Fruit fly (Drosophila melanogaster): Measurements from ENCODE around the gene CG9300.

Gene CG9300

DNA sequence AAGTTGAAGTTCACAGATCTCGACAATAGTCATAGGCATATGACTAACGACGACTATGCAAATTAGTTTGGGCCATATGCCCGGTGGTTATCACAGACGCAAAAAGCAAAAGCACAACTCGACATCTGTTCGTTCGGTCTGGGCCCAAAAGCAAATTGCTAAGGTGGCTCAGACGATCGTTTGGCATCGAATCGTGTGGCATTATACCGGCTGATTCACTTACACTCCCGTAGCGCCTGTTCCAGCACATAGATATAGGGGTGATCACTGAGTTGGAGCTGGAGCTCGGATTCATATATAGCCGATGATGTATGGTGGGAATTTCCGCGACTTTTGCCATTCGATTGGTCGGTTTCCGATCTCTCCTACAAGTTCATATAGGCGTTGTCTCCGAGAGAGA is 13.9 kb downstream of the CG9300 start:
- TF ChIP-seq CG8119 (GFP tag; IDR thresholded peaks at IDR 0.05), result no peak
- TF ChIP-seq fd59A (GFP tag; optimal IDR thresholded peaks at IDR 0.05), result no peak
- no peak for TF ChIP-seq net (GFP tag; optimal IDR thresholded peaks at IDR 0.05)
- no peak for TF ChIP-seq CG7368 (GFP tag; optimal IDR thresholded peaks at IDR 0.05)

DNA sequence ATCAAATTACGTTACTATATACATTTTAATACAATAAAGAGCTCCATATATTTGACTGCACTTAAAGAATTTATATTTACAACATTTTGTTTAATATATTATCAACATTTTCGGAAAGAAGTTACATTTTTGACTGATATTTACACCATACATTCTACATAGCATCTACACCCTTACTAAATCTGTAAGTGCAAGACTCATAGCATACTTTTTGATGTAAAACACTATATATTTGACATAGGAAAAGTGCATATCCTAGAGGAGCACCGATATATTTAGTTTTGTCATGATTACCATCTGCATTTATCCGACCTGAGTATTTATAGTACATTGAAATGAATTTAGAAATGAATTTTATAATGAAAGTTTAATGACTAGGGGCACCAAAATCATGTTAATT is 16.8 kb downstream of the CG9300 start:
- TF ChIP-seq lz (GFP tag; optimal IDR thresholded peaks at IDR 0.05) (no peak), fkh (GFP tag; optimal IDR thresholded peaks at IDR 0.05) (no peak), esn (GFP tag; optimal IDR thresholded peaks at IDR 0.05) (no peak), Smox (GFP tag; optimal IDR thresholded peaks at IDR 0.05) (no peak)

- TF ChIP-seq Lpt (GFP tag; optimal IDR thresholded peaks at IDR 0.05) (no peak), CG8632 (GFP tag; optimal IDR thresholded peaks at IDR 0.05) (no peak), Hr4 (GFP tag; optimal IDR thresholded peaks at IDR 0.05) (no peak), CG11902 (GFP tag; optimal IDR thresholded peaks at IDR 0.05) (no peak), Sox14 (GFP tag; optimal IDR thresholded peaks at IDR 0.05) (no peak), CG6792 (GFP tag; optimal IDR thresholded peaks at IDR 0.05) (no peak), CG3919 (GFP tag; optimal IDR thresholded peaks at IDR 0.05) (no peak), CG8119 (GFP tag; IDR thresholded peaks at IDR 0.05) (no peak), CG11294 (GFP tag; IDR thresholded peaks at IDR 0.05) (no peak), Sox15 (GFP tag; optimal IDR thresholded peaks at IDR 0.05) (no peak), svp (GFP tag) (no peak)
Measured at dm6 chr3L:19569407-19569806, 17.2 kb downstream of the CG9300 start.

- TF ChIP-seq CG6792 (GFP tag; optimal IDR thresholded peaks at IDR 0.05) (no peak), CG10669 (GFP tag; optimal IDR thresholded peaks at IDR 0.05) (no peak), pdm3 (GFP tag; optimal IDR thresholded peaks at IDR 0.05) (no peak), vri (GFP tag; optimal IDR thresholded peaks at IDR 0.05) (no peak)
Measured at dm6 chr3L:19574452-19574851, 22.2 kb downstream of the CG9300 start.

dm6 chr3L:19575650-19576049 is 23.4 kb downstream of the CG9300 start:
- TF ChIP-seq CG8632 (GFP tag; optimal IDR thresholded peaks at IDR 0.05) (peak; percentile 29), vri (GFP tag; optimal IDR thresholded peaks at IDR 0.05) (peak; percentile 64), CG31627 (GFP tag; optimal IDR thresholded peaks at IDR 0.05) (peak; percentile 3), OdsH (GFP tag; optimal IDR thresholded peaks at IDR 0.05) (no peak), topi (GFP tag; optimal IDR thresholded peaks at IDR 0.05) (no peak), dsx (GFP tag; optimal IDR thresholded peaks at IDR 0.05; ENCODE audit: poor library complexity, severe bottlenecking) (no peak), CG6854 (GFP tag; optimal IDR thresholded peaks at IDR 0.05) (no peak), CG9139 (GFP tag; optimal IDR thresholded peaks at IDR 0.05) (no peak), Eip75B (GFP tag; optimal IDR thresholded peaks at IDR 0.05) (no peak), pdm3 (GFP tag; optimal IDR thresholded peaks at IDR 0.05) (peak; percentile 4), salr (GFP tag; optimal IDR thresholded peaks at IDR 0.05) (no peak), Met (GFP tag; optimal IDR thresholded peaks at IDR 0.05) (peak; percentile 50), fd59A (GFP tag; optimal IDR thresholded peaks at IDR 0.05) (no peak), CG7368 (GFP tag; optimal IDR thresholded peaks at IDR 0.05) (peak; percentile 7), Blimp-1 (GFP tag; optimal IDR thresholded peaks at IDR 0.05) (no peak), Eip78C (GFP tag) (peak; percentile 20), Sox14 (GFP tag; optimal IDR thresholded peaks at IDR 0.05) (no peak), svp (GFP tag) (peak; percentile 25), CG34406 (GFP tag; optimal IDR thresholded peaks at IDR 0.05) (no peak), CG4318 (GFP tag; optimal IDR thresholded peaks at IDR 0.05) (no peak), CG32006 (GFP tag; optimal IDR thresholded peaks at IDR 0.05) (no peak), CG6163 (GFP tag; IDR thresholded peaks at IDR 0.05) (no peak), Sox102F (GFP tag; optimal IDR thresholded peaks at IDR 0.05) (peak; percentile 30), CG11762 (GFP tag; optimal IDR thresholded peaks at IDR 0.05; ENCODE audit: insufficient read depth) (no peak), fkh (GFP tag; optimal IDR thresholded peaks at IDR 0.05) (peak; percentile 94), lz (GFP tag; optimal IDR thresholded peaks at IDR 0.05) (no peak), esn (GFP tag; optimal IDR thresholded peaks at IDR 0.05) (peak; percentile 44), CG6792 (GFP tag; optimal IDR thresholded peaks at IDR 0.05) (peak; percentile 14), achi (GFP tag; optimal IDR thresholded peaks at IDR 0.05) (peak; percentile 17), Lpt (GFP tag; optimal IDR thresholded peaks at IDR 0.05) (no peak), spab (GFP tag; optimal IDR thresholded peaks at IDR 0.05) (no peak), Gug (GFP tag; IDR thresholded peaks at IDR 0.05) (no peak), Smox (GFP tag; optimal IDR thresholded peaks at IDR 0.05) (peak; percentile 14)
